Fruit fly (Drosophila melanogaster) S2 (cell line): ENCODE results near the gene Ythdc1.

Source experiments
- CG8478 ChIP-seq: fragments of >200 bp; optimal IDR thresholded peaks from 2 replicates; lab custom pipeline; 2018
- CTCF ChIP-seq, 2 experiments: fragments of >200 bp; optimal IDR thresholded peaks; 2 replicates each; lab custom pipeline; 2018

Ythdc1 gene

DNA sequence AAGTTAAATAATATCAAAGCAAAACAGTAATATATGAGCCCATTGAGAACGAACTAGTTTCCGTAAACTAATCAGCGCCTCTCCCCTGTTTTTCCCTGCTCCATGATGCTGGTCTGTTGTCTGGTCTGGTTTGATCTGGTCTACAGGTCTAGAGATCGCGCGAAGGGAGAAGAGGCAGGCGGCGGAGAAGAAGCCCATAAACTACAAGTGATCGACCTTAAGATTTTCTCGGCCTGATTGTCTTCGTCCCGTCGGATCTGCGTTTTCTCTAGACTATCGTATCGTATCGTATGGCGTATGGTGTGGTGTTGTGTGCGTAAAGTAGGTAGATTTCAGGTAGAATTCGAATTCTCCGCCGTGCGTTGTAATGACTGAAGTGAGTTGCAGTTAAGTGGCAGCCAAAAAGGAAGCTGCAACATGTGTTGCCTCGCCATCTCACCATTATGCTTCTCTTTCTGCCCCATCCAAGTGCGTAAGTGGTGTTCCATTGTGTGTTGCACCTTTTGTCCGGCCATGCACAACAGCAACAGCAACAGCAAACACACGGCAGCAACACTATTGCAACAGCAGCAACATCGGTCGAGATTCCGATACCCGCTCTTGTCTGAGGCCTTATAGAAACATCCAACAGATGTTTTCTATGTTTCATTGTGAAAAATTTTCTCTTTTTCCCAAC is 35.8 kb upstream of the Ythdc1 start:
- no peak for TF ChIP-seq CTCF (optimal IDR thresholded peaks at IDR 0.05; lab: Kevin White, UChicago)
- no peak for TF ChIP-seq CG8478

DNA sequence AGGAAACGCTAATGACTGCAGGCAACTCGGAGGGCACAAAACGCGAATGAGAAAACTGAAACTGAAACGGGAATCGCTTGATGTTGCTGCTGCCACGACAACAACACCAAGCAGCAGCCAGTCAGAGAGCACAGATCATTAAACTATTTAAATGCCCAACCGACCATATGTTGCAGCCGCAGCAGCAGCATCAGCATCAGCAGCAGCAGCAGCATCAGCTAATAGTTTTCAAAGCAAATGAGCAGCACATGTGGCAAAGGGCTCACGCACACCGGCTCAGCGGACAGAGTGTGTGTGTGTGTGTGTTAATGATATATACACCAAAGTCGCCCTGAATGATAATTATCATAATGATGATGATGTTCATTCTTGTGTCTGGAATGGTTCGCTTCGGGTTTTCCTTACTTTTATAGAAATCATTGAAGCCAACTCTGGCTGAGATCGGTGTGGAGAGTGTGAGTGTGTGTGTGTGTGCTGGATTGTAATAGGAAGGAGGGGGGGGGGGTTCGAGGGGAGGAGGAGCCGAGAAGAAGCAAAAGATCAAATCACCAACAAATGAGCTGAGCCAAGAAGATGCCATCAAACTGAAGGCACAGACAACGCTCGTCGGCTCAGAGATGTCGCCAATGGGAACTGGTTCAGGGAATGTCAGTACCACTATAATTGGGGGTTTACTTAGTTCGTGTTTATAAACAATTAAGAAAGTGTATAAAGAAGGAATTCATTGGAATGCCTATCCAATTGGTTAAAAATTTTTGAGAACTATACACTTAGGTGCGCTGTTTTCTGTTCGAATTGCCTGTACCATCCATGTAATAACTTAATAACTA is 35.0 kb upstream of the Ythdc1 start:
- no peak for TF ChIP-seq CTCF (optimal IDR thresholded peaks at IDR 0.05; lab: Kevin White, UChicago)

DNA sequence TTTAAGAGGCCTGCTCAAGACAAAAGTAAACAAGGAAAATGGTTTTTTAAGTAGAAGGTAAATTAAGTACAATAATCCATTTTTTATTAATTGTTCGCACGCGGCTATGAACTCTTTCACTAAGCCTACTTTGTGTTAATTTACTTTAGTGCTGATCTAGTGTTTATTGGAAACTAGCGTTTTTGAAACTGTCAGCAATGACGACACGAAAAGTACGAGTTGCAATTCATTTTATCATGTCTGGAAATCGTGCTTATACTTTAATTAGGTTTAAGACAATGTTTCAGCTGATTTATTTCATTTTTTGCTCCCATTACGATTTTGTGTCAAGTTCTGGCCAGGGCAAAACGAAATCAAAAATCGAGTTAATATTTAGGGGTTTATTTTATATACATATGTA is 34.3 kb upstream of the Ythdc1 start:
- TF ChIP-seq CTCF (optimal IDR thresholded peaks at IDR 0.05; lab: Kevin White, UChicago), result no peak
- no peak for TF ChIP-seq CG8478

DNA sequence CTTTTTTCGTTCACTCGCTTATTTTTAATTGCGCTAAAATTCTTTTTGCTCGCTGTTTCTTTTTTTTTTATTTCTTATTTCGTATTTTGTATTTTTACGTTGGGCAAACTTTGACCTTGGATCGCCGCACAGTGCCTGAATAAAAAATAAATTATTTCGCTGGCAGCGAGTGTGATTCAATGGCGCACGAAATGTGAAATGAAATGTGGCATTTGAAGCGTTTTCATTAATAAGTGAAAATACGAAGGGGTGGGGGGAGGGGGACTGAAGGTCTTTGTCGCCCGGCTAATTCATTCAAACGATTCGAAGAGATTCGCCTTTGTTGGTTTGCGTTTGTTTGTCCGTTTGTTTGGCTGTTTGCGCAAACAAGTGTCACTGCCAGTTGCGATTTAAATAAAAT is 33.5 kb upstream of the Ythdc1 start:
- peak; percentile 37 for TF ChIP-seq CG8478
- no peak for TF ChIP-seq CTCF (optimal IDR thresholded peaks at IDR 0.05; lab: Kevin White, UChicago)

DNA sequence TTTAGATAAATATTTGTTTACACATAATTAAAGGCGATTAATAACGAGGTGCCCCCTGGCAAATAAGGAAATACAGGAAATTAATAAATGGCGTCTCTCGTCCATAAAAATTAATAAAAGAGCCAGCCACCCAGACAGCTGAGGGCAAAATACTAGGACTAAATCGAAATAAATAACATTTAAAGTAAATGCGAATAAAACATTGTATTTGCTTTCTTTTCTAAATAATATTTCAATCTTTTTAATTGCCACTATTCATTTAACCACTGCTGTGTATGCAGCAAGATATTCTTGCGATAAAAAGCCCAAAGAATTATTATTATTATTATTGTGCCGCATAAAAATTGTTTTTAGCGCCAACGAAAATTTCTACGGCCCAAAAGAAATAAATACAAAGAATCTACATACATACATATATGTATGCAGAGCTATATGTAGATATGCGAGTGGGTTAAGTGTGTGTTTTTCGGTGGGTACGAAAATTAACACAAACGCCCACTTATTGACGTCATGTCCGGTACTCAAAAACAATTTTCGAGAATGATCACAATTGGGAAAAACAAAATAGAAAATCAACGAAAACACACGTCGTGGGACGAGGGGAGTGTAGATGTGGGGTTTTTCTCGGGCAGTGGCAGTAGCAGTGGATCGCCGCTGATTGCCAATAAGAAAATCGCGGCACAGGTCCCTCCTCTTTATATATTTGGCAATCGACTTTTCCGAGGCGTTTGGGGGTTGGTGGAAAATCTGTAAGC is 32.5 kb upstream of the Ythdc1 start:
- no peak for TF ChIP-seq CG8478
- no peak for TF ChIP-seq CTCF (optimal IDR thresholded peaks at IDR 0.05; lab: Kevin White, UChicago)

DNA sequence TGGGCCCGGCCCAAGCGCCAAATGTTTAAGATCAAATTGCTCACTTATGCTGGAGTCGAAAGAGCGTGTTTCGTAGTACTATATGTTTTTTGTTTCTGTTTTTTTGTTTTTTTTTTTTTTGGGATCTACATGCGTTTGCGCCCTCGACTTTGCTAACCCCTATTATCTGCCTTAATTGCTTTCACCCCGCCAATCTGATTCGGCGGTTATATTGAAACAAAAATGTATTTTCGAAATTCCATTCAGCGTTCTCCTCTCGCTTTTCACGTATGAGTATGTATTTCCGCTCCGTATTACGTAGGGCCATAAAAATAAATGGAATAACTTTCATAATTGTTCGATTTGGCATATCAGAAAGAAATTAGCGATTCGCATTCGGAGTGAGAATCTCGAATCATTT is 31.6 kb upstream of the Ythdc1 start:
- TF ChIP-seq CG8478 (no peak), CTCF (optimal IDR thresholded peaks at IDR 0.05; lab: Kevin White, UChicago) (no peak)

DNA sequence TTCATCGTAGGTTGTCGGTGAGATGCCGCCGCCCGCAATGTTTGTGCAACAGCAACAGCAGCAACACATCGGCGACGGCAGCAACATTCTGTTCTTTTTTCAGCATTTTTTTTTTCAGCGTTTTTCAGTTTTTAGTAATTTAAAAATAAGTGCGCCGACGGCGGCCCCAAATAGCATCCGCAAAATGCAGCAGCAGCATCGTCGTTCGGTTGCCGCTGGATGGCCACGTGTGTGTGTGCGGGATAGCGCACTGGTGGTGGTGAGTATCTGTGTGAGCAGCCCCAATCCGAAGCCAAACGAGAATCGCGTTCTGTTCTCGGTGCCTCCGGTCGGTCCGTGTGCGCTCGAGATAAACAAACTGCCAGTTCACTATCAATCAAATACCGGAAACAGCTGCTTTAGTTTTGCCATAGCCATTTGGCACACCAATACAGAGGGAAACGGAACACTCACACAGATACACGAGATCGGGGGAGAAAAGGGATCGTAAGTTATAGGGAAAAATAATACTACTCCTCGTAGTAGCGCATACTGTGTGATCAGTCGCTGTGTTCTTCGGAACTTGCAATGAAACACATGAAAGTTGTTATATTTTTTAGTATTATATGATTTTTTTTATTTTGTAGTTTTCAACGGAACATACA is 26.7 kb upstream of the Ythdc1 start:
- TF ChIP-seq CG8478, result no peak
- TF ChIP-seq CTCF (optimal IDR thresholded peaks at IDR 0.05; lab: Kevin White, UChicago), result no peak

DNA sequence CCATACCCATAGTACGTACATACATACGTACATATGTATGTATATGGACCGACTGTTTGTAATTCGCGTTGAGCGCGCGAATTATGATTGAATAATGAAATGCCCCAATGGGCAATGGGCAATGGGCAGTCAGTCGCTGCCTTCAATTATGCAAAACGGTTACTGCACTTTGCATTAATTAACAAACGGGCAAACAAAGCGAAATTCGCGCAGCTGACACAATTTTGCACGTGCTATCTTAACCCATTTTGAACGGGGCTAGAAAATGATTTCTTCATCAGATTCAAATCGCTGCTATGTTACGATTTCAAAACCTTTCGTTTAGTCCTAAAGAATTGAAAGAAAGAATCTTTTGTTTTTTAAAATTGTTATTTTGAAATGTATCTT is 25.9 kb upstream of the Ythdc1 start:
- TF ChIP-seq CTCF (optimal IDR thresholded peaks at IDR 0.05; lab: Kevin White, UChicago) (no peak), CG8478 (no peak)

DNA sequence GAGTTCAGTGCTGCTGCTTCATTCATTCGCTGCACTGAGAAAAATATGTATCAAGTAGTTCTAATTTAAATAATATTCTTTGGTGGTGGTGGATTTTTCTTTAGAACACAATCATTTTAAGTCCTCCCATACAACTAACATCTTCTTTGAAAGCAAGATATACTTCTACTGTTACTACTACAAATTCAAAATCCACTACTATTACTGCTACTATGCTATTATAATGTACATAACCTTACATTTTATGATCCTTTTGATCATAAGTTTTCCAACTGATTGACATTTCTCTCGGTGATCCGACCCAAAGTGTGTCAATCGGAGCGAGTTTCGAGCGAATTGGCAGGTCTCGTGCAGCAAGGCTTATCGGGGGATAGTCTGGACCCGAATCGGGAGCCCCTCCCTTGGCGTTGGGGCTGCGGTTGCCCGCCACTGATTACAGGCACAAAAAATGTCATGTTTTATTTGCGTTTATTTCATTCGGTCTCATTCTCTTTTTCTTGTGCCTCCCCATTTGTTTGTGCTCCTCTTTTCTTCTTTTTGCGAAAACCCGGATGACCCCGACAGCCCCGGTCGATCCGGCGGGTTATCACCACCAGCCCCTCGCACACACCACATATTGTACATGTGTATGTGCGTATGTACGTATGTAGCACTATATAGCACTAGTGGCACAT is 25.4 kb upstream of the Ythdc1 start:
- TF ChIP-seq CG8478 (no peak), CTCF (optimal IDR thresholded peaks at IDR 0.05; lab: Kevin White, UChicago) (no peak)

DNA sequence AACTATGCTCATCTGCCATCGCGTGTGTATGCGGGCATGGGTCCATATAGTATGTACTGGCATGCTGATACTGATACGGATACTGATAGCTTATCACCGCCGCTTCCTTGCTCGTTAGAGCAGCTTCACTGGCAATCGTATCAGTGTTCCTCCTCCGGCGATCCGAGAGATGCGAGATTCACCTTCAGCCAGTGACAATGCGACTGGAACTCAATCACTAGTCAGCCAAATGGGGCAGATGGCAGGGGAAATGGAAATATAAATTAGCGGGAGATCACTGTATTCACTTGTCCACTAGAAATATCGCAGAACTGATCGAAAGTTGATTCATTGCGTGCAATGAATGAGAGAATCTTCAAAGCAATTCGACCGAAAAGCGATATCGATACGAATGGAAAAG is 24.5 kb upstream of the Ythdc1 start:
- TF ChIP-seq CTCF (optimal IDR thresholded peaks at IDR 0.05; lab: Kevin White, UChicago), result no peak

DNA sequence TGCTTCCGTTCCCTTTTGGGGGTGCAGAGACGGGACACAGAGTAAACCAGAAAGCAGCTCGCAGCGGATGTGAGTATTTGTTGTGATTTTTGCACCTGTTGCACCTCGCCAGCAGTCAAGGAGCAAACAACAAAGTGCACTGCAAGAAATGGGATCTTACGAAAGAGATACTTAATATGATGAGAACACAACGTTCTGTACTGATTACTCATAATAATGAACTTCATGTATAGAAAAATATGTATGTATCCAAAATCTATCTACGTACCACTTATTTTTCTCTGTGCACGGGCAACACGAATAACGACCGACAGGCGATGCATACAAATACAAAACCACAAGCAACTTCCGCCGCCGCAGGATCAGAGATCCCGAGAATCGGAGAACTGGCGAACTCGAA is 23.9 kb upstream of the Ythdc1 start:
- TF ChIP-seq CTCF (optimal IDR thresholded peaks at IDR 0.05; lab: Kevin White, UChicago) (no peak), CG8478 (no peak)

DNA sequence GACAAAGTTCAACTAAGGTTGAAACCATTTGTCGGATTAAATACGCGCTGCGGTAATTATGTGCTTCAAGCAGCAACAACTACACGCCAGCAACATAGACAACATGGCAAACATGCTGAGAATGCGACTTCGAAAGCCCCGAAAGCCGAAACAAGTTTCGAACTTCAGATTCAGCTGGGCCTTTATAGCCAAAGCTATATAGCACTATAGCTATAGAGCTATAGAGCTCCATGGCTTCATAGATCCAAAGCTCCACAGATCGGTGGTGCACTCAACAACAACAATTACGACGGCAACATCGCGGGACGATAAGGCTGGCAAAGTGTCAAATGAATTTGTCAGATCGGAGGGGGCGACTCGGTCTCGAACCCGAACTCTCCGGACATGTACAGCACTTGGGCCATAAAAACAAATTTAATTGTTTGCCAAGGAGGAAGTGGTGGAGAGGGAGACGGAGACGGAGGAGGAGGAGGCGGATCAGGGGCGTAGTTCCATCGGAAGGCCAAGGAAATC is 23.4 kb upstream of the Ythdc1 start:
- TF ChIP-seq CG8478 (no peak), CTCF (optimal IDR thresholded peaks at IDR 0.05; lab: Kevin White, UChicago) (no peak)

DNA sequence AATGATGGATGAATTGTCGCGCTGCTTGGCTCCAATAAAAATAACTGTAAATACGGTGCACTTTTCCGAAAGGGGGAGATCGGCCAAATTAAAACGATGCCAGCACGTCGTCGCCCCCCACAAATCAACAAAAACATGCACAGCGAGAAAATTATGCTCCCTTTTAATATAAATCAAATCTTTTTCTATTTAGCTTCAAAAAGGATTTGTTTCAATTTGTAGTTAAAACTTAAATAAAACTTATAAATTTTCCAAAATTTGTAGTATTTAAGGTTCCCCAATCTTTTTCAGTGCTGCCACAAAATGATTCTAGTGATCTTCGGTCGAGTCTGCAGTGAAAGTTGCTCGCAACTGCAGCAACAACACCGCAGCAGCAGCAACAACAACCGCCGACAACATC is 22.1 kb upstream of the Ythdc1 start:
- no peak for TF ChIP-seq CTCF (optimal IDR thresholded peaks at IDR 0.05; lab: Kevin White, UChicago)
- no peak for TF ChIP-seq CG8478

DNA sequence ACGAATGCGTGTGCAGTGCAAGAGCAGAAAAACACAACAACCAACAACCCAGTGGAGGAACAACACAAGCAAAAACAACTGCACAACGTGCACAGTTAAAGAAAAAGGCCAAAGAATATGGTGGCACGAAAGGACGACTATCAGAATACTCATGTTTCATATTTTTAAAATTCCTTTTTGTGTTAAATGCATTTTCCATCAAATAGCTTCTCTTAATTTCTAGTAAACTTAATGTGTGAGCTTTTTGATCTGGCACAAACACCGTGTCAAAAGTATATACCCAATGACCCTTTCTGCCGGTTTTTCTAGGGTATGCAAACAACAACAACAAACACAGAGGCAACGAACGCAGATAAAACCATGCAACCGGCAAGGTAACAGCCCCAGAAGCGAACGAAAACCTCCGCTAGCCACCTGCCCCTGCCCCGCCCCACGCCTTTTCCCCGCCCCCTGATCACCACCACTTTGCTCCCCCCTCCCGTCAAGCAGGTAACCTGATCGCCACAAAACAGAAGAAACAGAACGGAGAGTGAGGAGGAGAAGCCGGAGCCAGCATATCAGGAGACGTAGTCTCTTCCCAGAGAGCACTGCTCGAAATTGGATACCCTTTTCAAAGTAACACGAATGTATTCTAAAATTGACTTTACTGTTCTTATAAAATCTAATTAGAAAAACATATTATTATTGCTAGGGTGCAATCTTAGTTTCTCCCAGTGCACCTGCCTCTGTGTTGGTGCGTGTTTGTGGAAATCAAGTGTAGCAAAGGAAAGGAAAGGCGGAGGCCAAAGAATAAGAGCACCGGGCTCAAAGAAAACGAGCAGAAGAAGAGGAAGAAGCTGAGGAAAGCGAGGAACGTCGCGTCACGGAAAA is 21.1 kb upstream of the Ythdc1 start:
- TF ChIP-seq CG8478 (no peak), CTCF (optimal IDR thresholded peaks at IDR 0.05; lab: Kevin White, UChicago) (no peak)
